Worm (Caenorhabditis elegans): ENCODE results near the gene Y49E10.18.

The Y49E10.18 gene

DNA sequence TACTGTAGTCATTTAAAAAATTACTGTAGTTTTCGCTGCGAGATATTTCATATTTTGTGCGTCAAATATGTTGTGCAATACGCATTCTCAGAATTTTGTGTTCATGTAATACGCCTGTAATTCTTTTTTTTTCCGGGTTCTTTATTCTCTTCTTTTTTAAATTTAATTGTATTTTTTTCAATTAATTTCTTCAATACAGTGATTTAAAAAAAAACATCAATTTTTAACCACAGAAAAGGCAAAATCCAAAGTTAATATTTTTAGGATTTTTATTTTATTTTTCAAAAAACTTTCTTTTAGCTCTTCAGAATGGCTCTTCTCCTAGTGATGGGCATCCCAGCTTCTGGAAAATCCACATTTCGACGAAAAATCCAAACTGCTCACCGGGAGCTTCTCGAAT is 20.4 kb upstream of the Y49E10.18 start, which contains the start of gene pstk-1:
TSS of gene pstk-1 (plus strand) at position 301 of the 400 bp plus-strand sequence.
- no peak for TF ChIP-seq nhr-25 (tag; optimal IDR thresholded peaks at IDR 0.05; ENCODE audit: borderline replicate concordance, insufficient read depth)
- TF ChIP-seq madf-9 (GFP tag; conservative IDR thresholded peaks at IDR 0.05), result no peak

DNA sequence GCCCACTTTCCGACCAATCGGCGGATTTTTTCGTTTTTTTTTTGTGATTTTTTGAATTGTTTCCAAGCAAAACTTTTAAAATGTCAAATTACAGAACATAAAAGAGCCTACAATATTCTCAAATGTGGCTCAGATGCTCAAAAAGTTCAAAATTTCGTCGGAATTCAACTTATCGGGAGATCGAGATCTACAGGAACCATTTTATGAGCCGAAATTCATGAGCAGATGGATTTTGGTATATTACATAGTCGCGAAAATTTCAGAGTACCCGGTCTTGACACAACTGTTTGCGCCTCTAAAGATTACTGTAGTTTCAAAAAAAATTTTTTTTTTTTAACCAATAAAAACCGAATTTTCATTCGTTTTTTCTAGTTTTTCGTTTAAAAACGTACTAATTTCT is 13.1 kb upstream of the Y49E10.18 start:
- peak; percentile 92 for TF ChIP-seq aha-1 (tag)
- TF ChIP-seq unc-130 (GFP tag; optimal IDR thresholded peaks at IDR 0.05), result no peak

DNA sequence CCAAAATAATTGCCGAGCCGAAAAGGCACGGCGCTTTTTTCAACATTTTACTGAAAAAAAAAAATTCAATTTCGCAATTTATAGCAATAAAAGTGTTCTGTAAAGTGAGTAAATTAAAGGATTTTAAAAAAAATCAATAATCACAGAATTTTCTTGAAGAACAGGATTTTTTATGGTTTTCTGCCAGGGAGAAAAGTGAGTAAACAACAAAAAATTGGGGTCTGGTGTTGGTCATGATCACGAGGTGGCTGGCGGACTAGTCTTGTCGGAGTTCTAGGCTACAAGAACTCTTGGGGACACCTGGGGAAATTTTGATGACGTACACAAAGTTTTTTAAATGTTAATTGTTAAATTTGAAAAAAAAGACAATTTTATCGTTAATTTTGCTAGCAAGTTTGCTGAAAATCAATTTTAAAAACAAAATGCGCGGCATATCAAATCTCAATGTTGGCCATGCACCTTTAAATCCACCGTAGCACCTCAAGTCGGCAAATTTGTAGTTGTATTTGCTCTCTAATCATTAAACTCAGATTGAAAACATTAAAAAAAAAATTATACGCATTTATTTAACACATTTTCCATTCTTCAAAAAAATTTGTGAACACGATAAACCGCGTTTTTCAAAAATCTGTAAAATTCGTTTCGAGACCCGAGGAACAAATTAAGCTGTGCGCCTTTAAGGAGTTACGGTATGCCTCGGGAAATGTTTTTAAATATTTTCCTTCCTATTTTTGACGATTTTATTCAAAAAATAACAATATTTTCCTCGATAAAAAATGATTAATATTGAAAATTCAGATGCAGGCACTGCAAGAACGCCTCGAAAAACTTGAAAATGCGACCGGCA is 11.1 kb upstream of the Y49E10.18 start, which contains the start of the genes scav-3 and Y49E10.21:
TSS of gene scav-3 (minus strand) at position 50 of the 847 bp plus-strand sequence.
TSS of gene Y49E10.21 (plus strand) at position 797 of the 847 bp plus-strand sequence.
- TF ChIP-seq mxl-2 (GFP tag; conservative IDR thresholded peaks at IDR 0.05) (no peak), nhr-77 (tag; optimal IDR thresholded peaks at IDR 0.05) (peak; percentile 11), lsy-2 (tag; optimal IDR thresholded peaks at IDR 0.05) (peak in 1 of 2 experiments; percentile 39), aha-1 (tag) (peak; percentile 24), egl-43 (GFP tag; IDR thresholded peaks at IDR 0.05) (no peak), dve-1 (tag; optimal IDR thresholded peaks at IDR 0.05; ENCODE audit: insufficient read depth) (peak; percentile 81), ztf-7 (tag; optimal IDR thresholded peaks at IDR 0.05) (peak; percentile 8), gei-8 (GFP tag; optimal IDR thresholded peaks at IDR 0.05) (no peak), dpl-1 (GFP tag; optimal IDR thresholded peaks at IDR 0.05) (peak; percentile 38), ceh-28 (tag; optimal IDR thresholded peaks at IDR 0.05) (peak; percentile 62), ZK546.5 (tag; optimal IDR thresholded peaks at IDR 0.05) (no peak), madf-5 (GFP tag; IDR thresholded peaks at IDR 0.05) (0 out of 4 replicates have a peak, but pooled peaks of 1 of the 2 experiments have one; percentile 2), mdl-1 (tag; optimal IDR thresholded peaks at IDR 0.05) (peak in 1 of 2 experiments; percentile 33), lin-13 (GFP tag; optimal IDR thresholded peaks at IDR 0.05) (peak; percentile 11), nhr-28 (tag; optimal IDR thresholded peaks at IDR 0.05) (peak; percentile 69), lin-38 (GFP tag; IDR thresholded peaks at IDR 0.05) (peak; percentile 9), snpc-1.2 (GFP tag; IDR thresholded peaks at IDR 0.05) (no peak), nhr-11 (tag; optimal IDR thresholded peaks at IDR 0.05) (peak; percentile 77), mep-1 (tag; optimal IDR thresholded peaks at IDR 0.05) (peak; percentile 57), hif-1 (tag; optimal IDR thresholded peaks at IDR 0.05) (peak in 1 of 2 experiments; percentile 27), F49E8.2 (tag; optimal IDR thresholded peaks at IDR 0.05; ENCODE audit: borderline replicate concordance) (peak; percentile 58), dmd-9 (GFP tag; IDR thresholded peaks at IDR 0.05) (no peak), daf-16 (GFP tag; optimal IDR thresholded peaks at IDR 0.05) (no peak), daf-16 (tag; optimal IDR thresholded peaks at IDR 0.05) (peak; percentile 91), mes-2 (tag; optimal IDR thresholded peaks at IDR 0.05; ENCODE audit: poor library complexity, severe bottlenecking) (peak; percentile 58), pqm-1 (tag; optimal IDR thresholded peaks at IDR 0.05) (peak; percentile 40), mxl-3 (GFP tag; optimal IDR thresholded peaks at IDR 0.05) (peak; percentile 18), unc-130 (GFP tag; optimal IDR thresholded peaks at IDR 0.05) (peak; percentile 26), hlh-30 (tag; optimal IDR thresholded peaks at IDR 0.05; ENCODE audit: insufficient read depth) (peak; percentile 93), lin-1 (GFP tag; IDR thresholded peaks at IDR 0.05) (no peak)

Data from whole organism, L4 larva.